Fruit fly (Drosophila melanogaster): Measurements from ENCODE around the gene CG5217.

Gene CG5217

dm6 chr3R:19223369-19223768 is 24.6 kb downstream of the CG5217 start (continued):
- TF ChIP-seq hkb (optimal IDR thresholded peaks at IDR 0.05) (no peak), hkb (GFP tag; IDR thresholded peaks at IDR 0.05) (0 out of 2 replicates have a peak, but pooled peaks have one; percentile 9), CG3995 (GFP tag; optimal IDR thresholded peaks at IDR 0.05) (peak; percentile 37), Fer2 (tag; optimal IDR thresholded peaks at IDR 0.05) (peak; percentile 18), CG18599 (GFP tag; optimal IDR thresholded peaks at IDR 0.05) (peak; percentile 24), pfk (GFP tag; optimal IDR thresholded peaks at IDR 0.05) (peak; percentile 29), CG1602 (GFP tag; optimal IDR thresholded peaks at IDR 0.05) (no peak), CG18476 (GFP tag; optimal IDR thresholded peaks at IDR 0.05) (no peak), bab2 (GFP tag; optimal IDR thresholded peaks at IDR 0.05) (no peak), CG5953 (GFP tag; IDR thresholded peaks at IDR 0.05) (no peak), amos (GFP tag; IDR thresholded peaks at IDR 0.05; ENCODE audit: partially characterized antibody) (no peak), Hr78 (GFP tag; optimal IDR thresholded peaks at IDR 0.05) (peak in 1 of 2 experiments; percentile 82), CG12744 (GFP tag; optimal IDR thresholded peaks at IDR 0.05) (no peak), CG7928 (GFP tag; optimal IDR thresholded peaks at IDR 0.05) (no peak), CG12769 (tag; optimal IDR thresholded peaks at IDR 0.05) (peak; percentile 76), Rfx (GFP tag; IDR thresholded peaks at IDR 0.05) (peak; percentile 19; the same call in 1 of the 2 replicates), sens-2 (GFP tag; IDR thresholded peaks at IDR 0.05) (0 out of 2 replicates have a peak, but pooled peaks have one; percentile 13), chn (GFP tag; optimal IDR thresholded peaks at IDR 0.05) (no peak), CG17385 (GFP tag; optimal IDR thresholded peaks at IDR 0.05) (peak; percentile 11), mirr (GFP tag; optimal IDR thresholded peaks at IDR 0.05) (peak; percentile 98), Dad (GFP tag; optimal IDR thresholded peaks at IDR 0.05) (no peak), caup (GFP tag; optimal IDR thresholded peaks at IDR 0.05; ENCODE audit: severe bottlenecking) (peak; percentile 66), GATAe (GFP tag; conservative IDR thresholded peaks at IDR 0.05) (peak; percentile 97), Vsx1 (GFP tag; optimal IDR thresholded peaks at IDR 0.05) (peak; percentile 38), HHEX (GFP tag; optimal IDR thresholded peaks at IDR 0.05) (peak; percentile 36), Fer3 (tag; optimal IDR thresholded peaks at IDR 0.05) (peak; percentile 0), seq (GFP tag; IDR thresholded peaks at IDR 0.05) (peak; percentile 6; the same call in 1 of the 2 replicates), CG3281 (GFP tag; optimal IDR thresholded peaks at IDR 0.05) (peak; percentile 28), rib (GFP tag; IDR thresholded peaks at IDR 0.05) (peak; percentile 85), B-H2 (GFP tag; optimal IDR thresholded peaks at IDR 0.05) (peak; percentile 61), vvl (GFP tag; IDR thresholded peaks at IDR 0.05) (peak; percentile 20; the same call in 1 of the 2 replicates), inv (GFP tag; IDR thresholded peaks at IDR 0.05; ENCODE audit: partially characterized antibody) (0 out of 2 replicates have a peak, but pooled peaks have one; percentile 11), CG2678 (tag; optimal IDR thresholded peaks at IDR 0.05) (peak; percentile 46), HmgZ (tag; optimal IDR thresholded peaks at IDR 0.05) (peak; percentile 56), CG10543 (GFP tag; optimal IDR thresholded peaks at IDR 0.05) (peak; percentile 74), Lim3 (GFP tag; IDR thresholded peaks at IDR 0.05) (peak; percentile 37; the same call in 1 of the 2 replicates), CG7987 (GFP tag; optimal IDR thresholded peaks at IDR 0.05) (peak; percentile 17), Hmr (GFP tag; optimal IDR thresholded peaks at IDR 0.05) (peak; percentile 25), Adf1 (GFP tag; IDR thresholded peaks at IDR 0.05) (peak; percentile 36; the same call in 1 of the 2 replicates), crc (GFP tag; optimal IDR thresholded peaks at IDR 0.05) (no peak), Hand (GFP tag; optimal IDR thresholded peaks at IDR 0.05) (peak; percentile 3), lab (GFP tag; optimal IDR thresholded peaks at IDR 0.05) (peak; percentile 74), CG15073 (GFP tag; optimal IDR thresholded peaks at IDR 0.05) (no peak), sug (tag; optimal IDR thresholded peaks at IDR 0.05) (peak; percentile 92), PHDP (tag; optimal IDR thresholded peaks at IDR 0.05) (peak; percentile 10), CG6813 (GFP tag; optimal IDR thresholded peaks at IDR 0.05) (peak; percentile 16), fu2 (GFP tag; optimal IDR thresholded peaks at IDR 0.05) (no peak)

Measured in whole organism, embryonic.